Worm (Caenorhabditis elegans) whole organism, dauer: ENCODE results near the gene pes-8.
"Not testable (repeated sequence)": the region's sequence is repeated elsewhere in the genome, so short reads cannot be mapped to it uniquely, and the experiment has no call there.

Experiments
- unc-62 ChIP-seq: sonication (generic microtip); optimal IDR thresholded peaks from 2 replicates; lab custom pipeline; 2017; ENCODE audit warnings: missing biosample characterization, missing genetic modification reagents, missing genetic modification characterization

Gene pes-8

DNA sequence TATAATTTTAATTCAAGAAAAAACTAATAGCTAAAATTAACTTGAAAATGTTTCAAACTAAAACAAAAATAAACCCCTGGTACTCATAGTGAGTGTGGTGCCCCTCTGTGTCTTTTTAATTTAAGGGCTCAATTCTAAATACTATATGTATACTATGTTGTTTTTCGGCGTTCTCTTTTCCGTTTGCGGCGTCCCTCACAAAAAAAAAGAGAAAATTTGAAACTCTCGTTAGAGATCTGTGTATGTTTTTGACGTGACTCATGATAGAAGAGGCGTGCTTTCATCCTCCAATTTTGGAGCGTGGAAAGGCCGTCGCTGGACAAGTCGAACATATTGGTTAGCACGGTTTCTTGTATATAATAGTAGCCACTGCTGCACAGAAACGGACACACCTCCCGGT lies at the start of gene pes-8:
pes-8 (plus strand) TSS at position 301 of the 400 bp plus-strand sequence.
- no peak for TF ChIP-seq unc-62 (GFP tag; lab: Kevin White, UChicago)

ce11 chrX:9203468-9203867 lies 48.1 kb upstream of the pes-8 start, which contains the start of gene crb-3:
crb-3 (plus strand) TSS chrX:9203768.
- TF ChIP-seq unc-62 (GFP tag; lab: Kevin White, UChicago), result not testable (repeated sequence)

- no peak for TF ChIP-seq unc-62 (GFP tag; lab: Kevin White, UChicago)
Measured at ce11 chrX:9204986-9205385, 46.6 kb upstream of the pes-8 start.

DNA sequence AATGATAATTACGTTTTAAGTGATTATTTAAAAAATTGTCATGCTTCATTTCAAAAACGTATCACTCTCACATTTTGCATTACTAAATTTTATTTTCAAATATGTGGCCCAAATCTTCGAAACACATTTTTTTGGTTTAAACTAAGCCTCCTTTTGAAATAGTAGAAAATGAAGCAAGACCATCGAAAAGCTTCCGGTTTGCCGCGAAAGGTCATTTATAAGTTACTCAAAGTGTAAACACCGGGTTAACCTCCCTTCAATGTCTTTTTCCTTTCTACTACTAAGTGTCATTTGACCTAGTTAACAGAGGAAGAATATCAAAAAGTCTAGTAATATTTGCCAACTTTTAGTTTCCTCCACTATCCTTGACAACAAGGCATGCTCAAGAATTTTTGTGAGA lies 44.9 kb upstream of the pes-8 start:
- TF ChIP-seq unc-62 (GFP tag; lab: Kevin White, UChicago), result no peak

ce11 chrX:9208492-9208891 lies 43.1 kb upstream of the pes-8 start:
- TF ChIP-seq unc-62 (GFP tag; lab: Kevin White, UChicago), result no peak

ce11 chrX:9208933-9209332 lies 42.7 kb upstream of the pes-8 start:
- no peak for TF ChIP-seq unc-62 (GFP tag; lab: Kevin White, UChicago)

ce11 chrX:9210086-9210485 lies 41.5 kb upstream of the pes-8 start:
- no peak for TF ChIP-seq unc-62 (GFP tag; lab: Kevin White, UChicago)

DNA sequence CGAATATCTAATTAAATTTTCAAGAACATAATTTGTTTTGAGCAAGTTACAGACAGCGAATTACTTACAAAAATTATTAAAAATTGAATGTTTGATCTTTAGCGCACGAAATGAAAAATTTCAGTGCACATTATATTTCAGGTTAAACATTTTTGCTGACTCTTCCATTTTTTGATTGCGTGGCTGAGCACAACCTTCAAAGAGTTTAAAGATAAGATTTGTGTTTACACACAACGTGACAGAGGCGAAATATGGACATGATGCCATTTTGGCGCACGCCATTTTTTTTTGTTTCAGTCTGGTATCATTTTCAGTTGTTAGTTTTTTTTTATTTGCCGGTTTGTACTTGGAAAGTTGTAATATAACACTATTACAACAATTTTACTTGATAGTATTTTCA lies 38.9 kb upstream of the pes-8 start:
- TF ChIP-seq unc-62 (GFP tag; lab: Kevin White, UChicago), result no peak

DNA sequence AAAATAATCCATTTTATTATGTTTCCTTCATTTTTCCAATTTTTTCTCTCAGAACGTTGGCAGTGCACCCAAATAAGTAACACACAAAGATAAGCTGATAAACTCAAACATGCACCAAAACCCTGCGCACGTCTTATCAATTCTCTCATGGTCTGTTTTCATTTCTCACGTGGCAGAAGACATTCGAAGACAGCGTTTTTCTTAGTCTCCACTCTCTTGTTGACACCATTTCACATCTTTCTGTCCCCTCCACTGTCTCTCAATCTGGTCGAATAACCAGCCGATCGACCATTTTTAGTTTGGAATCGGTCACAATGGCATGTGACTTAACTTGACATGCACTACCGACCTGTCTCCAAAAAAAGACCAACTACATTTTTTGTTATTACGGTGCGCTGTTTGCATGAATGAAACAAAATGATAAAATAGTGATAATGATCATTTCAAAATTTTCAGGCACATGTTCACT lies 37.7 kb upstream of the pes-8 start, which contains the start of gene C35B8.3:
C35B8.3 (plus strand) TSS at position 51 of the 469 bp plus-strand sequence.
- no peak for TF ChIP-seq unc-62 (GFP tag; lab: Kevin White, UChicago)

- no peak for TF ChIP-seq unc-62 (GFP tag; lab: Kevin White, UChicago)
Measured at ce11 chrX:9225273-9225672, 26.3 kb upstream of the pes-8 start.

DNA sequence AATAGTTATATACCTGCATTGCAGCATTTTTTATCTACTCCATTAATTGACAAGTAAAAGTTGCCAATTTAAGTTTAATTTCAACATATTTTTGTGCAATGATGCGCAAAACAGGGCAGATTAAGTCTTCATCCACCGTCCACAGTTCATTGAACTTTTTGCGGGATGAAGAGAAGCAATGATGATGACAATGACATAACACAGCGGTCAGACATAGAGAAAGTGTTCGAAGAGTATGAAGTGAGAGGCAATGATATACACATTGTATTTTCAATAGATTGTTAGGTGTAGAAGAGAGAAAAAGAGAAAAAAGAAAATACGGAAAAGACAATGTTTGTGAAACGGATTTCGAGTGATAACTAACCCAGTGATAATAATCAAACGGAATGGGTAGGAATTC lies 24.7 kb upstream of the pes-8 start:
- no peak for TF ChIP-seq unc-62 (GFP tag; lab: Kevin White, UChicago)

DNA sequence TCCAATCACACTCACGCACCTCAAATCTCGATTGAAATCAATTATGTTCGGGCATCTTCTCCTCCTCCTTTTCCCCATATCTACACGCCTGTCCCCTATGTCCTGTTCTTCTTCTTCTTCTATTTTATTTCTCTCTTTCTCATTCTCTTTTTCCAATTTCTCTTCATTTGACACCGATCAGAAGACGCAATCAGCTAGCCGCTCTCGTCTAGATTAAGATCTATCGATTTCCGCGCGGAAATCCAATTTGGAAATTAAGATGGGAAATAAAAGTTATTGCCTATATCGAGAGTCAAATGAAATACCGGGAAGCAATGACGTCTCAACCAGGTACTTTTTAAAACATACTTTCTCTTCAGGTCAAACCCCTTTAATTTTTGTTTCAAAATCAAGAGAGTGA lies 23.1 kb upstream of the pes-8 start:
- TF ChIP-seq unc-62 (GFP tag; lab: Kevin White, UChicago), result no peak

ce11 chrX:9230322-9230721 lies 21.3 kb upstream of the pes-8 start:
- no peak for TF ChIP-seq unc-62 (GFP tag; lab: Kevin White, UChicago)

DNA sequence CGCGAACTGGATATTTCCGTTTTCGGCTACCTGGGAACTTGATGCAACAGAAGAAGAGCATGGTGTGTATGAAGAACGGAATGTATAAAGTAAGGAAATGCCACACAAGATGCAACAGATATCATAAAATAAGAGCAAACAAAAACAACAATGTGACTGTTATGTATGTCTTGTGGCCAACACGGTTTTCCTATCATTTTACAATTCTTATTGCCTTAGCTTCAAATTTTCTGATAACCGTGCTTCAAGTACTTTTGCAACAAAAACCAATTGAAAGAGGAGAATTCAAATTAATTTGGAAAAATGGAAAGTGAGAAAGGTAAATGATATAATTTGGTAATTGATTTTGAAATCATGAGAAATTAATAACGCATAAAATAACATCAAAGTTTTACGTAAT lies 20.0 kb upstream of the pes-8 start:
- no peak for TF ChIP-seq unc-62 (GFP tag; lab: Kevin White, UChicago)

- TF ChIP-seq unc-62 (GFP tag; lab: Kevin White, UChicago), result no peak
Measured at ce11 chrX:9232037-9232436, 19.6 kb upstream of the pes-8 start, which contains the start of gene vav-1. vav-1 (minus strand) TSS chrX:9232137.

- no peak for TF ChIP-seq unc-62 (GFP tag; lab: Kevin White, UChicago)
Measured at ce11 chrX:9233805-9234204, 17.8 kb upstream of the pes-8 start.

ce11 chrX:9234518-9234917 lies 17.1 kb upstream of the pes-8 start, which contains the start of gene col-175:
col-175 (minus strand) TSS chrX:9234618.
- TF ChIP-seq unc-62 (GFP tag; lab: Kevin White, UChicago), result no peak

DNA sequence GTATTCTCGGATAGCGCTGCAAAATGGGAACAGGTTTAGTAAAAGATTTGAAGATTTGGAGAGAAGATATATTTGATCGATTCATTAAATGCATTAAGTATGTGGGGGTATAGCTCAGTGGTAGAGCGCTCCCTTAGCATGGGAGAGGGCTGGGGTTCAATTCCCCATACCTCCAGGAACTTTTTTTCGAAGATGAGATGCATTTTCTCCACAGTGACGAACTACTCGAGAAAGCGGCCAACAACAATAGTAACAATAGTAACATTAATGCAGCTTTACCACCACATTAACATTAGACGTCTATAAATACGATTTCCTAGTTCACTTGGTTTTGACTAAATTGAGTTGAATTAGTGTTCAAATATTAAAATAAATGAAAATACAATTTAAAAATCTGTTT lies 13.9 kb upstream of the pes-8 start:
- TF ChIP-seq unc-62 (GFP tag; lab: Kevin White, UChicago), result no peak
